Fruit fly (Drosophila melanogaster) whole organism, prepupa: Measurements from ENCODE around the gene CG4598.

Experiments used
- Blimp-1 ChIP-seq: fragments of 200-800 bp; sonication (Bioruptor generic); optimal IDR thresholded peaks from 3 replicates; lab custom pipeline; 2017; ENCODE audit warnings: missing biosample characterization, missing genetic modification characterization, mild to moderate bottlenecking, moderate library complexity, missing genetic modification reagents
- CG10631 ChIP-seq: fragments of 200-800 bp; sonication (Bioruptor generic); optimal IDR thresholded peaks from 2 replicates; lab custom pipeline; 2016; ENCODE audit warnings: missing biosample characterization, missing genetic modification characterization
- CG11902 ChIP-seq: fragments of 200-800 bp; sonication (Bioruptor generic); optimal IDR thresholded peaks from 3 replicates; lab custom pipeline; 2016; ENCODE audit warnings: missing biosample characterization, missing genetic modification characterization
- CG15336 ChIP-seq: fragments of 200-800 bp; sonication (Bioruptor generic); IDR thresholded peaks from 2 replicates; pipeline ENCODE4 v1.3.6; 2022; ENCODE audit warnings: missing biosample characterization, missing genetic modification characterization
- CG1621 ChIP-seq: fragments of 200-800 bp; sonication (Bioruptor generic); optimal IDR thresholded peaks from 3 replicates; lab custom pipeline; 2018; ENCODE audit warnings: missing biosample characterization, mild to moderate bottlenecking, missing genetic modification characterization
- CG16779 ChIP-seq: fragments of 200-800 bp; sonication (Bioruptor generic); optimal IDR thresholded peaks from 3 replicates; lab custom pipeline; 2017; ENCODE audit warnings: missing biosample characterization, mild to moderate bottlenecking, missing genetic modification characterization
- CG32006 ChIP-seq: fragments of 200-800 bp; sonication (Bioruptor generic); optimal IDR thresholded peaks from 3 replicates; lab custom pipeline; 2017; ENCODE audit warnings: missing biosample characterization, mild to moderate bottlenecking, missing genetic modification characterization
- CG34406 ChIP-seq: fragments of 200-800 bp; sonication (Bioruptor generic); optimal IDR thresholded peaks from 3 replicates; lab custom pipeline; 2016; ENCODE audit warnings: missing biosample characterization, missing genetic modification characterization
- CG4318 ChIP-seq: fragments of 200-800 bp; sonication (Bioruptor generic); optimal IDR thresholded peaks from 3 replicates; lab custom pipeline; 2017; ENCODE audit warnings: missing biosample characterization, mild to moderate bottlenecking, missing genetic modification characterization
- CG6163 ChIP-seq: fragments of 200-800 bp; sonication (Bioruptor generic); IDR thresholded peaks from 3 replicates; pipeline ENCODE4 v1.3.6; 2022; ENCODE audit warnings: missing biosample characterization, missing genetic modification characterization
- CG6792 ChIP-seq: fragments of 200-800 bp; sonication (Bioruptor generic); optimal IDR thresholded peaks from 3 replicates; lab custom pipeline; 2016; ENCODE audit warnings: missing biosample characterization, missing genetic modification characterization
- CG6808 ChIP-seq: fragments of 200-800 bp; sonication (Bioruptor generic); optimal IDR thresholded peaks from 3 replicates; lab custom pipeline; 2017; ENCODE audit warnings: missing biosample characterization, missing genetic modification characterization, mild to moderate bottlenecking, moderate library complexity, missing genetic modification reagents
- CG6854 ChIP-seq: fragments of 200-800 bp; sonication (Bioruptor generic); optimal IDR thresholded peaks from 2 replicates; lab custom pipeline; 2017; ENCODE audit warnings: missing biosample characterization, mild to moderate bottlenecking, missing genetic modification characterization
- CG7368 ChIP-seq: fragments of 200-800 bp; sonication (Bioruptor generic); optimal IDR thresholded peaks from 3 replicates; lab custom pipeline; 2016; ENCODE audit warnings: missing biosample characterization, missing genetic modification characterization
- CG8632 ChIP-seq: fragments of 200-800 bp; sonication (Bioruptor generic); optimal IDR thresholded peaks from 3 replicates; lab custom pipeline; 2016; ENCODE audit warnings: missing biosample characterization, missing genetic modification characterization
- Eip75B ChIP-seq: fragments of 200-800 bp; sonication (Bioruptor generic); optimal IDR thresholded peaks from 3 replicates; lab custom pipeline; 2016; ENCODE audit warnings: missing biosample characterization, missing genetic modification characterization
- Eip93F ChIP-seq: fragments of 200-800 bp; sonication (Bioruptor generic); optimal IDR thresholded peaks from 2 replicates; lab custom pipeline; 2016; ENCODE audit warnings: missing biosample characterization, mild to moderate bottlenecking, missing genetic modification characterization
- Ets21C ChIP-seq: fragments of 200-800 bp; sonication (Bioruptor generic); optimal IDR thresholded peaks from 3 replicates; lab custom pipeline; 2016; ENCODE audit warnings: missing biosample characterization, missing genetic modification characterization
- Ets96B ChIP-seq: fragments of 200-800 bp; optimal IDR thresholded peaks from 2 replicates; lab custom pipeline; 2019; ENCODE audit warnings: missing biosample characterization, mild to moderate bottlenecking, missing genetic modification characterization, moderate library complexity
- Gug ChIP-seq: fragments of 200-800 bp; sonication (Bioruptor generic); IDR thresholded peaks from 2 replicates; pipeline ENCODE4 v1.3.6; 2022; ENCODE audit warnings: missing biosample characterization, missing genetic modification characterization
- Hr39 ChIP-seq: fragments of 200-800 bp; sonication (Bioruptor generic); optimal IDR thresholded peaks from 2 replicates; lab custom pipeline; 2016; ENCODE audit warnings: missing biosample characterization, missing genetic modification characterization
- Hr4 ChIP-seq: fragments of 200-800 bp; sonication (Bioruptor generic); optimal IDR thresholded peaks from 3 replicates; lab custom pipeline; 2016; ENCODE audit warnings: missing biosample characterization, missing genetic modification characterization
- Lpt ChIP-seq: fragments of 200-800 bp; sonication (Bioruptor generic); optimal IDR thresholded peaks from 3 replicates; lab custom pipeline; 2016; ENCODE audit warnings: missing biosample characterization, missing genetic modification characterization
- Met ChIP-seq: fragments of 200-800 bp; sonication (Bioruptor generic); optimal IDR thresholded peaks from 3 replicates; lab custom pipeline; 2016; ENCODE audit warnings: missing biosample characterization, missing genetic modification characterization
- OdsH ChIP-seq: fragments of 200-800 bp; sonication (Bioruptor generic); optimal IDR thresholded peaks from 3 replicates; lab custom pipeline; 2016; ENCODE audit warnings: missing biosample characterization, missing genetic modification characterization
- Smox ChIP-seq: fragments of 200-800 bp; sonication (Bioruptor generic); optimal IDR thresholded peaks from 3 replicates; lab custom pipeline; 2016; ENCODE audit warnings: missing biosample characterization, missing genetic modification characterization
- Sox102F ChIP-seq: fragments of 200-800 bp; sonication (Bioruptor generic); optimal IDR thresholded peaks from 2 replicates; lab custom pipeline; 2016; ENCODE audit warnings: missing biosample characterization, mild to moderate bottlenecking, missing genetic modification characterization
- Sox14 ChIP-seq: fragments of 200-800 bp; sonication (Bioruptor generic); optimal IDR thresholded peaks from 3 replicates; lab custom pipeline; 2016; ENCODE audit warnings: missing biosample characterization, missing genetic modification characterization
- Sox15 ChIP-seq: fragments of 200-800 bp; sonication (Bioruptor generic); optimal IDR thresholded peaks from 3 replicates; lab custom pipeline; 2016; ENCODE audit warnings: missing biosample characterization, missing genetic modification characterization
- achi ChIP-seq: fragments of 200-800 bp; sonication (Bioruptor generic); optimal IDR thresholded peaks from 3 replicates; lab custom pipeline; 2016; ENCODE audit warnings: missing biosample characterization, missing genetic modification characterization
- cyc ChIP-seq: fragments of 200-800 bp; sonication (Bioruptor generic); optimal IDR thresholded peaks from 3 replicates; lab custom pipeline; 2016; ENCODE audit warnings: missing biosample characterization, missing genetic modification characterization
- dac ChIP-seq: fragments of 200-800 bp; sonication (Bioruptor generic); optimal IDR thresholded peaks from 2 replicates; lab custom pipeline; 2017; ENCODE audit warnings: missing biosample characterization, mild to moderate bottlenecking, missing genetic modification characterization
- esn ChIP-seq: fragments of 200-800 bp; sonication (Bioruptor generic); optimal IDR thresholded peaks from 2 replicates; lab custom pipeline; 2016; ENCODE audit warnings: missing biosample characterization, mild to moderate bottlenecking, missing genetic modification characterization, moderate library complexity
- fd85E ChIP-seq: fragments of 200-800 bp; sonication (Bioruptor generic); optimal IDR thresholded peaks from 3 replicates; lab custom pipeline; 2016; ENCODE audit warnings: missing biosample characterization, missing genetic modification characterization
- fkh ChIP-seq: fragments of 200-800 bp; sonication (Bioruptor generic); optimal IDR thresholded peaks from 3 replicates; lab custom pipeline; 2017; ENCODE audit warnings: missing biosample characterization, mild to moderate bottlenecking, missing genetic modification characterization, moderate library complexity
- net ChIP-seq: fragments of 200-800 bp; sonication (Bioruptor generic); optimal IDR thresholded peaks from 3 replicates; lab custom pipeline; 2016; ENCODE audit warnings: missing biosample characterization, missing genetic modification characterization
- pdm3 ChIP-seq: fragments of 200-800 bp; sonication (Bioruptor generic); optimal IDR thresholded peaks from 3 replicates; lab custom pipeline; 2016; ENCODE audit warnings: missing biosample characterization, missing genetic modification characterization
- salr ChIP-seq, 2 experiments: fragments of 200-800 bp; sonication (Bioruptor generic); optimal IDR thresholded peaks; 3 replicates each; lab custom pipeline; 2016 to 2018; ENCODE audit warnings: missing biosample characterization in 2 of 2, missing genetic modification characterization in 2 of 2, mild to moderate bottlenecking in 1 of 2
- ss ChIP-seq, 2 experiments: fragments of 200-800 bp; sonication (Bioruptor generic); optimal IDR thresholded peaks; 2 replicates in 1 of 2; 3 replicates in 1 of 2; lab custom pipeline; 2017 to 2018; ENCODE audit warnings: mild to moderate bottlenecking in 2 of 2, missing biosample characterization in 2 of 2, missing genetic modification characterization in 2 of 2, moderate library complexity in 1 of 2
- vri ChIP-seq: fragments of 200-800 bp; sonication (Bioruptor generic); optimal IDR thresholded peaks from 3 replicates; lab custom pipeline; 2016; ENCODE audit warnings: missing biosample characterization, mild to moderate bottlenecking, missing genetic modification characterization

The CG4598 gene

DNA sequence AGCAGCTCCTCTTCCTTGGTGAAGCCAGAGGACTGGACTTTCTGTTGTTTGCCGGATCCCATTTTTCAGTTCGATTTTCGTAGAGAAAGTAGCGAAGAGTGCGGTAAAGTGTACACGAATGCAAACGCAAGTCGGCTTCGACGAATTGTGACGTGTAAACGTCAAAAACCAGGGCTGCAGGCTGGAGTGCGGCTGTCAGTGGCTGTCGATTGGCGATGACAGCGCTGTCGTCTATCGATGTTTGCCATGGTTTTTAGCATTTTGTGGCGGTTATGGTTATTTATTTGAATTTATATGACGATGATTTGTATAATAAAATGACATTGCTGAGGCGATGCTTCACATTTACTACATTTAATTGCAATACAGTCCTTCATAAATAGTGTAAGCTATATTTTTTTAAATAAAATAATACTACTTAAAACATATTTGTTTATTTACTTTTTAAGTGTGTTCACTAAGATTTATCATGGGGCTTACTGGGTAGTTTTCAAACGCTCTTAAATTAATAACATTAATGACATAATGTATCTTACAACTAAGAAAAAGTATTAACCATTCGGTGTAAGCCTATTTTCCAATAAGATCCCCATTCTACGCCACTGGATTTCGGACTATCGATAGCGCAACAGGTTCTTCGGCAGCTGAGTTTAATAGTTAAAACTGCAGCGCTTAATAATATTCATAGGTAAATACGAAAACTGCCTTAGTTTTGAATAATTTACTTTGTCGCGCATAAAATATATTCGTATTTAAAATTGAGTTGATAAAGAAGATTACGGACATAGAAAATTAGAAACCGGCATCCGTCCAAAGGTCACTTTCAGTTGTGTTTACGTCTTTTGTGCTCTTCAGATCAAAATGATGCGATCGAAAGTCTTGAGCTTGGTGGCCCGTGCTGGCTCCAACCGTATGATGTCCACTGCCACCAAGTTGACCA, at the start of gene CG4598, which contains the start of gene CG5885 (continued):
- TF ChIP-seq Blimp-1 (GFP tag; lab: Kevin White, UChicago) (peak; percentile 50), salr (GFP tag; optimal IDR thresholded peaks at IDR 0.05; lab: Kevin White, UChicago) (peak in 1 of 2 experiments; percentile 79), Sox15 (GFP tag; lab: Kevin White, UChicago) (peak; percentile 56), pdm3 (peak; percentile 78), dac (GFP tag; lab: Kevin White, UChicago) (peak; percentile 33), CG11902 (GFP tag; lab: Kevin White, UChicago) (peak; percentile 15), Ets96B (tag; lab: Kevin White, UChicago) (peak; percentile 58), Lpt (GFP tag; lab: Kevin White, UChicago) (peak; percentile 68), Hr4 (GFP tag; lab: Kevin White, UChicago) (peak; percentile 89), CG6808 (GFP tag; lab: Kevin White, UChicago) (peak; percentile 79), achi (GFP tag; lab: Kevin White, UChicago) (peak; percentile 100)

DNA sequence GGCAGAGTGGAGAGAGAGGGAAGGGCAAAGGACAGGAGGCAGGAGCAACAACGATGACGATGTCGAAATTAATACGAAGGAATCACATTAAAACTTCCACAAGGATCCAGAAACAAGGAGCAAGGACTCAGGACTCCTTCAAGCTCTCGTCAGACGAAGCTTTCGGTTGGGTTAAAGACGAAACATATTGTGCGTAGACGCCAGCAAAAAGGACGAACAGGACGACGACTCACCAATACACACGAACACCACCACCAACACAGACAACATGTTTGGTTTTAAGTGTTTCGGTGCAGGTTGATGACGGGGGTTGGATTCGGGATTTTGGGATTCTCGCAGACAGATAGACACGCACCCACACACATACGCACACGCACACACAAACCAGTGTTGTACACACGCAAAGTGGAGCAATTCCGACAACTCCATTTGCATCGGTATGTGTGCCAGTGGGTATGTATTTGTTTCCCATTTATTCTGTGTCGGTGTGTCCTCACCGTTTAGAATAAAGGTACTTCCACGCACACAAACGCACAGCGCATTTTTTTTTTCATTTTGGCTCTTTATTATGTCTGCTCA, 35.9 kb upstream of the CG4598 start:
- TF ChIP-seq Sox14 (GFP tag; lab: Kevin White, UChicago) (no peak), CG6792 (GFP tag; lab: Kevin White, UChicago) (no peak), CG15336 (GFP tag; lab: Robert Waterston, UW) (no peak), cyc (GFP tag; lab: Kevin White, UChicago) (no peak), pdm3 (no peak), esn (no peak), CG8632 (GFP tag; lab: Kevin White, UChicago) (no peak), CG6854 (GFP tag; lab: Kevin White, UChicago) (no peak), Eip93F (no peak), CG34406 (GFP tag; lab: Kevin White, UChicago) (no peak), Sox15 (GFP tag; lab: Kevin White, UChicago) (no peak), achi (GFP tag; lab: Kevin White, UChicago) (no peak)
- TF ChIP-seq, all 60 proteins: peak for 0

DNA sequence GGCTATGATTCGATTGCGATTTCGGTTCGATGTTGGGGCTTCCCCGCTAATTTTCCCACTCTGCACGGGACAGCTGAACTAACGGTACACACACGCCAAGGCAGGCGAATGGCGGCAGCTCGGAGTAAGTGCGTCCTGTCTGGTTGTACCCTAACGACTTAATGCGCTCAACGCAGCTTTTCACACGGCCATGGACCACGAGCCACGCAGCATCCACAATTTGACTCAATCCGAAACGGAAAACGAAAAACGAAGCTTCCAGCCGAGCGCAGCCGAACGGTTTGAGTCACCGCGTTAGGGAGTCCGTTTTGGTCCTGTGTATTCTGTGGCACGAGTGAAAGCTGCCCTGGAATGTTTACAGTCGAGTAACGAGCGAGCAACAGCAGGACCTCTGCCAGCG, 32.3 kb upstream of the CG4598 start, which contains the start of gene nAChRalpha6:
TSS of gene nAChRalpha6 (minus strand) at position 165 of the 400 bp plus-strand sequence.
- TF ChIP-seq Smox (GFP tag; lab: Kevin White, UChicago) (no peak), Eip93F (no peak)

DNA sequence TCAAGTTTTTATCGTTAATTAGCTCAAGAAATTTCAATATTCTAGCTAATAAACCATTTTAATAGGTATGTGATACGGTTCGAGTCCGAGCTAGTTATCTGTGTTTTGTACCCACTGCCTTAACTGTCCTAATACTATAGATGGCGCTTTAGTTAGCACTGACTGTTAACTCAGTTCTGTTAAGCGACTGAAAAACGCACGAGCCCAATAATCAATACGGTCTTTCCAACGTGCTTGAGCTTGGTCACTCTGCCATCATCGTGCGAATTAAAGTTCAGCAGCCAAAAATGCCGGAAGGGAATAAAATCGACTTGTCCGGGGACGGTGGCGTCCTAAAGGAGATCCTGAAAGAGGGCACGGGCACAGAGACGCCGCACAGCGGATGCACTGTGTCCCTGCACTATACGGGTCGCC, 30.6 kb upstream of the CG4598 start, which contains the start of gene Fkbp59:
TSS of gene Fkbp59 (plus strand) at position 150 of the 414 bp plus-strand sequence.
- TF ChIP-seq CG7368 (GFP tag; lab: Kevin White, UChicago) = no peak
- TF ChIP-seq vri (GFP tag; lab: Kevin White, UChicago) = no peak
- no peak for TF ChIP-seq CG4318 (GFP tag; lab: Kevin White, UChicago)
- TF ChIP-seq fkh (GFP tag; lab: Kevin White, UChicago) = peak; percentile 34
- no peak for TF ChIP-seq achi (GFP tag; lab: Kevin White, UChicago)
- no peak for TF ChIP-seq Sox14 (GFP tag; lab: Kevin White, UChicago)
- no peak for TF ChIP-seq CG34406 (GFP tag; lab: Kevin White, UChicago)
- no peak for TF ChIP-seq CG15336 (GFP tag; lab: Robert Waterston, UW)
- no peak for TF ChIP-seq Eip75B (GFP tag; lab: Kevin White, UChicago)
- no peak for TF ChIP-seq CG10631 (GFP tag; lab: Kevin White, UChicago)
- no peak for TF ChIP-seq fd85E (GFP tag; lab: Kevin White, UChicago)
- no peak for TF ChIP-seq CG32006 (GFP tag; lab: Kevin White, UChicago)
- TF ChIP-seq Lpt (GFP tag; lab: Kevin White, UChicago) = no peak
- TF ChIP-seq Hr39 (GFP tag; lab: Kevin White, UChicago) = no peak
- no peak for TF ChIP-seq Hr4 (GFP tag; lab: Kevin White, UChicago)
- TF ChIP-seq Sox102F (GFP tag; lab: Kevin White, UChicago) = no peak
- no peak for TF ChIP-seq OdsH
- peak; percentile 68 for TF ChIP-seq CG1621 (tag; lab: Kevin White, UChicago)
- no peak for TF ChIP-seq ss (GFP tag; optimal IDR thresholded peaks at IDR 0.05; lab: Kevin White, UChicago)
- no peak for TF ChIP-seq CG6163 (GFP tag; lab: Robert Waterston, UW)
- TF ChIP-seq Met (GFP tag; lab: Kevin White, UChicago) = no peak
- TF ChIP-seq Ets21C (GFP tag; lab: Kevin White, UChicago) = no peak
- no peak for TF ChIP-seq Gug (GFP tag; lab: Robert Waterston, UW)
- TF ChIP-seq net (GFP tag; lab: Kevin White, UChicago) = no peak
- no peak for TF ChIP-seq CG16779 (tag; lab: Kevin White, UChicago)
- no peak for TF ChIP-seq cyc (GFP tag; lab: Kevin White, UChicago)
- peak; percentile 13 for TF ChIP-seq CG6854 (GFP tag; lab: Kevin White, UChicago)
- TF ChIP-seq, all 60 proteins: peak for 3
